Fruit fly (Drosophila melanogaster) whole organism, pupa: Measurements from ENCODE around the gene Ahcy.

Experiments used
- CG15710 ChIP-seq: fragments of 200-800 bp; sonication (Bioruptor generic); optimal IDR thresholded peaks from 2 replicates; lab custom pipeline; 2018; ENCODE audit warnings: missing biosample characterization, mild to moderate bottlenecking, missing genetic modification characterization, moderate library complexity
- CG34367 ChIP-seq: fragments of 200-800 bp; sonication (Bioruptor generic); optimal IDR thresholded peaks from 2 replicates; lab custom pipeline; 2018; ENCODE audit warnings: missing biosample characterization, mild to moderate bottlenecking, missing genetic modification characterization
- CG4496 ChIP-seq: fragments of 200-800 bp; sonication (Bioruptor generic); IDR thresholded peaks from 3 replicates; pipeline ENCODE4 v1.3.6; 2022; ENCODE audit warnings: missing biosample characterization, missing genetic modification characterization
- CG8159 ChIP-seq: fragments of 200-800 bp; sonication (Bioruptor generic); optimal IDR thresholded peaks from 3 replicates; lab custom pipeline; 2018; ENCODE audit warnings: missing biosample characterization, mild to moderate bottlenecking, missing genetic modification characterization, moderate library complexity
- CG9948 ChIP-seq: fragments of 200-800 bp; sonication (Bioruptor generic); optimal IDR thresholded peaks from 2 replicates; lab custom pipeline; 2018; ENCODE audit warnings: missing biosample characterization, mild to moderate bottlenecking, missing genetic modification characterization, moderate library complexity
- EcR ChIP-seq: fragments of 200-800 bp; sonication (Bioruptor generic); optimal IDR thresholded peaks from 3 replicates; lab custom pipeline; 2019; ENCODE audit warnings: missing biosample characterization, missing genetic modification characterization, mild to moderate bottlenecking, moderate library complexity, missing genetic modification reagents
- fd96Ca ChIP-seq: fragments of 200-800 bp; sonication (Bioruptor generic); IDR thresholded peaks from 3 replicates; pipeline ENCODE4 v1.3.6; 2022; ENCODE audit warnings: missing biosample characterization, missing genetic modification characterization

DNA sequence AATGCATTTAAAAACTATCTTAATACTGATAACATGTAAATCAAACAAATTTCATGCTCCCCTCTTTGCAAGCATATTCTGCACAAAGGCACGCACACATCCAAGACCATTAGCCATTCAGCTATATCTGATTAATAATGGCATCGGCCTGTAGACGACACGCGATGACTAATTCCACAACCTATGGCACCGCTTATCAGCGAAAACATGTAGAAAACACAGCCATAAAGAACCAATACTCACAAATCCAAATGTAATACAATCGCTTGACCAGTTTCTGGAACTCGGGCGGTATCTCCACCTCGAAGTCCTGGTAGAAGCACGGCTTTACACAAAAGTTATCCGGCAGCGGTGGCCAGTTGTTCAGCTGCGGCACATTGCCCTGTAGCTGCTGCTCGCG lies 1.9 kb upstream of the Ahcy start:
- no peak for TF ChIP-seq CG9948 (tag; lab: Kevin White, UChicago)
- TF ChIP-seq CG8159 (tag; lab: Kevin White, UChicago) = no peak
- TF ChIP-seq CG15710 (tag; lab: Kevin White, UChicago) = no peak
- no peak for TF ChIP-seq CG34367
- peak; percentile 9 for TF ChIP-seq EcR (GFP tag; lab: Kevin White, UChicago)
- no peak for TF ChIP-seq fd96Ca (GFP tag; lab: Robert Waterston, UW)
- no peak for TF ChIP-seq CG4496
